Fruit fly (Drosophila melanogaster) whole organism, prepupa: ENCODE measurements around the gene CG4953.

Experiments used
- CG11902 ChIP-seq: fragments of 200-800 bp; sonication (Bioruptor generic); optimal IDR thresholded peaks from 3 replicates; lab custom pipeline; 2016; ENCODE audit warnings: missing biosample characterization, missing genetic modification characterization
- CG6163 ChIP-seq: fragments of 200-800 bp; sonication (Bioruptor generic); IDR thresholded peaks from 3 replicates; pipeline ENCODE4 v1.3.6; 2022; ENCODE audit warnings: missing biosample characterization, missing genetic modification characterization
- CG6792 ChIP-seq: fragments of 200-800 bp; sonication (Bioruptor generic); optimal IDR thresholded peaks from 3 replicates; lab custom pipeline; 2016; ENCODE audit warnings: missing biosample characterization, missing genetic modification characterization
- CG8119 ChIP-seq: fragments of 200-800 bp; sonication (Bioruptor generic); IDR thresholded peaks from 3 replicates; pipeline ENCODE4 v1.3.6; 2022; ENCODE audit warnings: missing biosample characterization, missing genetic modification characterization
- Hr39 ChIP-seq: fragments of 200-800 bp; sonication (Bioruptor generic); optimal IDR thresholded peaks from 2 replicates; lab custom pipeline; 2016; ENCODE audit warnings: missing biosample characterization, missing genetic modification characterization
- Lpt ChIP-seq: fragments of 200-800 bp; sonication (Bioruptor generic); optimal IDR thresholded peaks from 3 replicates; lab custom pipeline; 2016; ENCODE audit warnings: missing biosample characterization, missing genetic modification characterization
- OdsH ChIP-seq: fragments of 200-800 bp; sonication (Bioruptor generic); optimal IDR thresholded peaks from 3 replicates; lab custom pipeline; 2016; ENCODE audit warnings: missing biosample characterization, missing genetic modification characterization
- Smox ChIP-seq: fragments of 200-800 bp; sonication (Bioruptor generic); optimal IDR thresholded peaks from 3 replicates; lab custom pipeline; 2016; ENCODE audit warnings: missing biosample characterization, missing genetic modification characterization
- dac ChIP-seq: fragments of 200-800 bp; sonication (Bioruptor generic); optimal IDR thresholded peaks from 2 replicates; lab custom pipeline; 2017; ENCODE audit warnings: missing biosample characterization, mild to moderate bottlenecking, missing genetic modification characterization
- eg ChIP-seq: fragments of 200-800 bp; sonication (Bioruptor generic); IDR thresholded peaks from 3 replicates; pipeline ENCODE4 v1.3.6; 2022; ENCODE audit warnings: missing biosample characterization, missing genetic modification characterization
- fkh ChIP-seq: fragments of 200-800 bp; sonication (Bioruptor generic); optimal IDR thresholded peaks from 3 replicates; lab custom pipeline; 2017; ENCODE audit warnings: missing biosample characterization, mild to moderate bottlenecking, missing genetic modification characterization, moderate library complexity
- topi ChIP-seq: fragments of 200-800 bp; sonication (Bioruptor generic); optimal IDR thresholded peaks from 3 replicates; lab custom pipeline; 2016; ENCODE audit warnings: missing biosample characterization, missing genetic modification characterization

DNA sequence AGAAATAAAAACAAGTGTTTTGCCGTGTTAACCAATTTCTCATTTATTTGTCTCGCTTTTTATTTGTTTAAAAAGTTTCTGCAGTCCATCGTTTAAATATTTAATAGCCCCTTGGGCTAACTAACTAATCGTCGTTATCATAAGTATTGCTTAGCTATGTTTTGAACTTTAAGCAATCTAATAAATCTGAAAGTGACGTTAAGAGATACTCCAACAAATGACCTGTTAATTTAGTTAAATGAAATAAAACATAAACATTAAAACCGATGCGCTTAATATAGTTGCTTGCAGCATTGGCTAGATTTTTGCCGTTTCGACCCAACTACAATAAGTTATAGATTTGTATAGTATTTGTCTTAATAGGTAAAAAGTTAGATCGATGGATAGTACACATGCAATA is 4.7 kb upstream of the CG4953 start:
- TF ChIP-seq Lpt (GFP tag; lab: Kevin White, UChicago): no peak
- no peak for TF ChIP-seq CG8119
- no peak for TF ChIP-seq OdsH
- TF ChIP-seq dac (GFP tag; lab: Kevin White, UChicago): no peak
- no peak for TF ChIP-seq Hr39 (GFP tag; lab: Kevin White, UChicago)
- TF ChIP-seq fkh (GFP tag; lab: Kevin White, UChicago): no peak
- TF ChIP-seq topi (GFP tag; lab: Kevin White, UChicago): no peak
- TF ChIP-seq Smox (GFP tag; lab: Kevin White, UChicago): no peak
- TF ChIP-seq CG6792 (GFP tag; lab: Kevin White, UChicago): no peak
- TF ChIP-seq CG6163: no peak
- TF ChIP-seq CG11902: no peak
- no peak for TF ChIP-seq eg (GFP tag; lab: Robert Waterston, UW)
